Fruit fly (Drosophila melanogaster): ENCODE data around the gene CG14340.

DNA sequence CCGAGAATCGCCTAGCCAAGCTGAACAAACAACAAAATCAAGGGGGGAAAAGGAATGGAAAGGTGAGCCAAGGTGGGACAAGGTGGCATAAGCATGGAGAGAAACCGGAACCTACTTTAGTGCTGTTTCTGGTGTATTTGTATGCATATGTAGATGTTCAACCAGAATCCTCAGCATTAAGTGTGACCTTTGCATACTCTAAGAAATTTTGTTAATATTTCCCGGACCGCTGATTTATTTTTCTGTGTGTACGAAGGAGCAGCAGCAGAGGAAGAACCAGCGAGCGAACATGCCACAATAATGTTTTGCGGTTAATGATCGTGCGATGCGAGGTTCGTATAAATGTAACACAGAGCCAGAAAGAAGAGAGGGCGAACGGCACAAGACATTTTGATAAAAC lies 47.7 kb upstream of the CG14340 start:
- TF ChIP-seq h (optimal IDR thresholded peaks at IDR 0.05), result no peak
- no peak for TF ChIP-seq ttk (optimal IDR thresholded peaks at IDR 0.05)

Measured in Kc167 (cell line).